Worm (Caenorhabditis elegans): ENCODE results near the gene F42A6.2.

DNA sequence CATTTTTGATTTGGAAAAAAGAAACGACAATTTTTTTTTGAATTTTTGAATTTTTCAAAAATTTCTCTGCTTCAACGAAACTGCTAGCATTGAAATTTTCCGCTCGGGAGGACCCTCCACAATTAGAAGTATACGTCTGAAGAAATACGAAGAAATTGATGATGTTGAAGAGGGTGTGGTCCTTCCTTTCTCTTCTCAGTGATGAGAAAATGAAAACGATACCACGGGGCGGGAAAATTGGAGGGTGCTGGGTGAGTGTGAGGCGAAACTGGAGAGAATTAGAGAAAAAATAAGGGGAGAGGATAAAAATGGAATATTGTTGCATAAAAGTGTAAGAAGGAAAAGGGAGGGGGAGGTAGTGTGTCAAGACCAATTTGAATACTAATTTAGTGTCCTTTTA is 10.7 kb downstream of the F42A6.2 start:
- no peak for TF ChIP-seq W03F9.2 (tag; optimal IDR thresholded peaks at IDR 0.05)
- TF ChIP-seq dao-5 (tag; optimal IDR thresholded peaks at IDR 0.05) = no peak

Measured in whole organism, L4/young adult.